Worm (Caenorhabditis elegans): ENCODE data around the gene Y43F8B.24.

Gene Y43F8B.24

ce11 chrV:19430351-19430913 lies 26.8 kb upstream of the Y43F8B.24 start:
- TF ChIP-seq grh-1 (GFP tag; IDR thresholded peaks at IDR 0.05): no peak; the same call in 1 of the 2 replicates
- TF ChIP-seq tbx-2 (tag; optimal IDR thresholded peaks at IDR 0.05): no peak
- TF ChIP-seq nhr-90 (tag; optimal IDR thresholded peaks at IDR 0.05; ENCODE audit: poor library complexity): no peak
- no peak for TF ChIP-seq egl-13 (tag; optimal IDR thresholded peaks at IDR 0.05)
- no peak for TF ChIP-seq ama-1 (optimal IDR thresholded peaks at IDR 0.05)
- 0 out of 2 replicates have a peak, but pooled peaks have one; percentile 6 for TF ChIP-seq nhr-19 (GFP tag; conservative IDR thresholded peaks at IDR 0.05)

DNA sequence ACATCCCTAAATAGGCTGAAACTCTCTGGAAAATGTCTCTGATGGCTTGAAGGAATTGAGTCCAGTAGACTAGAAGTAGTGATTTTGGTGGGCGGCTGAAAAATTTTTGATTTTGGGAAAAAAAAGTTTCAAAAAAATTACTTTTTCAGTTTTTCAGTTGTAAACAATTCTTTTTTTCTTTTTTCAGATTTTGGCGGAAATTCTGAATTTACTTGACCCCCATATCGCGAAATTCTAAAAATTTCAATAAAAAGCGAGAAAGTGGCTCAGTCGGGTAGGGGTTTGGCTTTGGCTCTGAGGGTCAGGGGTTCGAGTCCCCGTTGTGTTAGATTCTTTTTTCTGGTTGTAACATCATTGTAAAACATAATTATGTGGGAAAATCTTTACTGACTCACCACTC lies 26.2 kb upstream of the Y43F8B.24 start, which contains the start of gene srw-85:
srw-85 (minus strand) TSS at position 101 of the 400 bp plus-strand sequence.
- TF ChIP-seq mef-2 (tag; optimal IDR thresholded peaks at IDR 0.05) (no peak), C34B4.2 (tag; optimal IDR thresholded peaks at IDR 0.05) (no peak), nhr-71 (tag; optimal IDR thresholded peaks at IDR 0.05) (no peak), efl-3 (GFP tag; optimal IDR thresholded peaks at IDR 0.05) (no peak), nhr-28 (tag; optimal IDR thresholded peaks at IDR 0.05) (no peak), jun-1 (tag; optimal IDR thresholded peaks at IDR 0.05) (no peak), nhr-47 (tag; optimal IDR thresholded peaks at IDR 0.05) (no peak), pag-3 (tag; optimal IDR thresholded peaks at IDR 0.05; ENCODE audit: borderline replicate concordance, insufficient read depth) (no peak), nhr-84 (tag; optimal IDR thresholded peaks at IDR 0.05) (no peak), lin-14 (GFP tag; optimal IDR thresholded peaks at IDR 0.05) (no peak), unc-130 (tag; optimal IDR thresholded peaks at IDR 0.05) (no peak), elt-3 (tag; optimal IDR thresholded peaks at IDR 0.05) (no peak)

- peak; percentile 14 for TF ChIP-seq elt-2 (tag; optimal IDR thresholded peaks at IDR 0.05)
- TF ChIP-seq ztf-4 (tag; optimal IDR thresholded peaks at IDR 0.05): no peak
These were observed 25.2 kb upstream of the Y43F8B.24 start for ce11 chrV:19432030-19432429.

ce11 chrV:19432972-19433371 lies 24.2 kb upstream of the Y43F8B.24 start, which contains the start of gene C25F9.11:
TSS of gene C25F9.11 (minus strand) at chrV:19433072.
- TF ChIP-seq zip-4 (GFP tag; optimal IDR thresholded peaks at IDR 0.05): no peak
- no peak for TF ChIP-seq egl-27 (tag; optimal IDR thresholded peaks at IDR 0.05)
- no peak for TF ChIP-seq zag-1 (tag; optimal IDR thresholded peaks at IDR 0.05)

ce11 chrV:19433806-19434437 lies 23.3 kb upstream of the Y43F8B.24 start, which contains the start of gene C25F9.16:
TSS of gene C25F9.16 (plus strand) at chrV:19434387.
- TF ChIP-seq lin-35 (GFP tag; optimal IDR thresholded peaks at IDR 0.05): peak in 1 of 2 experiments; percentile 15
- no peak for TF ChIP-seq efl-1 (optimal IDR thresholded peaks at IDR 0.05)
- peak in 1 of 2 experiments; percentile 40 for TF ChIP-seq efl-1 (GFP tag; optimal IDR thresholded peaks at IDR 0.05 in 1 of 2)
- TF ChIP-seq pag-3 (tag; optimal IDR thresholded peaks at IDR 0.05; ENCODE audit: borderline replicate concordance, insufficient read depth): no peak

DNA sequence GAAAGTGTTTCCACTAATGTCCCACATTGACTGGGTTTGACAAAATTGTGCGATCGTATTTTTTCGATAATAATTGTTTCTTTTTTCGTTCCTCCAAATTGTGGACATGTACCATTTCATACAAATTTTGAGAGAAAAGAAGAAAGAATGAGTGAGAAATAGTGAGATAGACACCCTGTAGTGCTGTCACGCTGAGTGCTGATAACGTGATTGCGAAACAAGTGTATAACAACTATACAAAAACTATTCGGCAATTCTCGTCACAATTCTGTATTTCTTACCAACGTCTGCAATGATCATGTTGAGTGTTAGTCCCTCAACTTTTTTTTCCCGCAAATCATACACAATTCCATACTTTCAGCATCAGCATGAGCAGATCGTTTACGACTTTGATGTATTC lies 20.9 kb upstream of the Y43F8B.24 start, which contains the start of gene C25F9.14:
C25F9.14 (plus strand) TSS at position 178 of the 400 bp plus-strand sequence.
- TF ChIP-seq ceh-8 (GFP tag; optimal IDR thresholded peaks at IDR 0.05) (no peak), mab-9 (GFP tag; IDR thresholded peaks at IDR 0.05) (no peak), efl-1 (optimal IDR thresholded peaks at IDR 0.05) (no peak), efl-1 (GFP tag; optimal IDR thresholded peaks at IDR 0.05 in 1 of 2) (peak in 1 of 2 experiments; percentile 21)

- TF ChIP-seq elt-2 (tag; optimal IDR thresholded peaks at IDR 0.05) (no peak), lin-13 (GFP tag; optimal IDR thresholded peaks at IDR 0.05) (no peak)
These were observed 13.6 kb upstream of the Y43F8B.24 start for ce11 chrV:19443599-19443998.

Measured in whole organism, L1 larva.